Fruit fly (Drosophila melanogaster): ENCODE data around the gene RpL27A.
A peak's percentile ranks its signal among the peaks of the same experiment; 100 is the strongest.

RpL27A gene

dm6 chr2L:4416903-4417302, 41.3 kb downstream of the RpL27A start (continued):
- peak; percentile 31 for TF ChIP-seq pdm3 (GFP tag; optimal IDR thresholded peaks at IDR 0.05)
- no peak for TF ChIP-seq net (GFP tag; optimal IDR thresholded peaks at IDR 0.05)
- TF ChIP-seq CG32006 (GFP tag; optimal IDR thresholded peaks at IDR 0.05): peak; percentile 51
- TF ChIP-seq dsx (GFP tag; optimal IDR thresholded peaks at IDR 0.05; ENCODE audit: poor library complexity, severe bottlenecking): peak; percentile 55
- TF ChIP-seq acj6 (GFP tag; optimal IDR thresholded peaks at IDR 0.05): peak; percentile 31
- no peak for TF ChIP-seq Ets21C (GFP tag; optimal IDR thresholded peaks at IDR 0.05)
- peak; percentile 40 for TF ChIP-seq achi (GFP tag; optimal IDR thresholded peaks at IDR 0.05)
- TF ChIP-seq CG11294 (GFP tag; IDR thresholded peaks at IDR 0.05): no peak
- TF ChIP-seq CG10669 (GFP tag; optimal IDR thresholded peaks at IDR 0.05): peak; percentile 61
- TF ChIP-seq topi (GFP tag; optimal IDR thresholded peaks at IDR 0.05): peak; percentile 20
- peak; percentile 66 for TF ChIP-seq svp (GFP tag)
- TF ChIP-seq CG3032 (tag; optimal IDR thresholded peaks at IDR 0.05): peak; percentile 59
- peak; percentile 24 for TF ChIP-seq lz (GFP tag; optimal IDR thresholded peaks at IDR 0.05)
- 0 out of 2 replicates have a peak, but pooled peaks have one; percentile 21 for TF ChIP-seq Gug (GFP tag; IDR thresholded peaks at IDR 0.05)
- TF ChIP-seq CG6808 (GFP tag; optimal IDR thresholded peaks at IDR 0.05): peak; percentile 31
- peak; percentile 33 for TF ChIP-seq Eip75B (GFP tag; optimal IDR thresholded peaks at IDR 0.05)
- peak; percentile 24 to 60 for TF ChIP-seq ss (GFP tag; optimal IDR thresholded peaks at IDR 0.05)
- no peak for TF ChIP-seq Sox15 (GFP tag; optimal IDR thresholded peaks at IDR 0.05)
- TF ChIP-seq CG6792 (GFP tag; optimal IDR thresholded peaks at IDR 0.05): peak; percentile 20
- TF ChIP-seq fd85E (GFP tag; optimal IDR thresholded peaks at IDR 0.05): no peak
- peak; percentile 43 for TF ChIP-seq Met (GFP tag; optimal IDR thresholded peaks at IDR 0.05)
- TF ChIP-seq CG16779 (tag; optimal IDR thresholded peaks at IDR 0.05): peak; percentile 19
- TF ChIP-seq Hr38 (GFP tag; optimal IDR thresholded peaks at IDR 0.05): no peak
- peak; percentile 52 for TF ChIP-seq Ets96B (tag; optimal IDR thresholded peaks at IDR 0.05)
- TF ChIP-seq CG8632 (GFP tag; optimal IDR thresholded peaks at IDR 0.05): peak; percentile 32
- TF ChIP-seq CG8119 (GFP tag; IDR thresholded peaks at IDR 0.05): peak; percentile 41; the same call in 1 of the 3 replicates
- peak; percentile 51 for TF ChIP-seq CG15336 (GFP tag; IDR thresholded peaks at IDR 0.05)
- peak; percentile 44 for TF ChIP-seq esn (GFP tag; optimal IDR thresholded peaks at IDR 0.05)
- TF ChIP-seq CG31627 (GFP tag; optimal IDR thresholded peaks at IDR 0.05): no peak
- peak; percentile 4 for TF ChIP-seq CG6276 (GFP tag; optimal IDR thresholded peaks at IDR 0.05)
- peak; percentile 33 for TF ChIP-seq CG4318 (GFP tag; optimal IDR thresholded peaks at IDR 0.05)
- TF ChIP-seq CG1621 (tag; optimal IDR thresholded peaks at IDR 0.05): peak; percentile 26
- TF ChIP-seq CG6854 (GFP tag; optimal IDR thresholded peaks at IDR 0.05): no peak

DNA sequence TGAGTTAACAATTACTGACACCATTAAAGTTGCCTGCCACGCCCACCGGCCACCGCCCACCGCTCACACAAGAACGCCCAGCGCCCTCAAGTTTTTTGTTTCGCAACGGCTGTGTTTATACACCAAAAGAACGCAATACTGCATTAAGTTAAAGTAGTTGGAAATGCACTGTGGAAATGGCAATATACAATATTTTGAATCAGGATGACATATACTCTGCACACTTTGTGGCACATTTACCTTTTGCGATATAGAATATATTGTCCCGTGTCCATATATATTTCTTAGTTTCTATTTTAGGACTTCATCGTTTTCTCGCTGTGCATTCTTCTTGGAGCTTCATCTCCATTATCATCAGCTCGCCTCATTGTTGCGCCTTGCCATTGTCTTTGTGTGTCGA, 42.1 kb downstream of the RpL27A start:
- TF ChIP-seq dac (GFP tag; optimal IDR thresholded peaks at IDR 0.05): no peak
- peak; percentile 47 for TF ChIP-seq achi (GFP tag; optimal IDR thresholded peaks at IDR 0.05)
- TF ChIP-seq CG15336 (GFP tag; IDR thresholded peaks at IDR 0.05): peak; percentile 36; the same call in 1 of the 2 replicates
- TF ChIP-seq CG6163 (GFP tag; IDR thresholded peaks at IDR 0.05): peak; percentile 49; the same call in 1 of the 3 replicates
- TF ChIP-seq CG8632 (GFP tag; optimal IDR thresholded peaks at IDR 0.05): no peak
- TF ChIP-seq net (GFP tag; optimal IDR thresholded peaks at IDR 0.05): peak; percentile 40
- TF ChIP-seq CG6808 (GFP tag; optimal IDR thresholded peaks at IDR 0.05): peak; percentile 27
- peak; percentile 26 for TF ChIP-seq CG6792 (GFP tag; optimal IDR thresholded peaks at IDR 0.05)
- TF ChIP-seq Sox15 (GFP tag; optimal IDR thresholded peaks at IDR 0.05): peak; percentile 6
- peak; percentile 32 for TF ChIP-seq dsx (GFP tag; optimal IDR thresholded peaks at IDR 0.05; ENCODE audit: poor library complexity, severe bottlenecking)
- TF ChIP-seq pdm3 (GFP tag; optimal IDR thresholded peaks at IDR 0.05): peak; percentile 48
- TF ChIP-seq CG4318 (GFP tag; optimal IDR thresholded peaks at IDR 0.05): no peak
- peak; percentile 43 for TF ChIP-seq CG10631 (GFP tag; optimal IDR thresholded peaks at IDR 0.05)
- no peak for TF ChIP-seq vri (GFP tag; optimal IDR thresholded peaks at IDR 0.05)
- no peak for TF ChIP-seq CG8319 (GFP tag; optimal IDR thresholded peaks at IDR 0.05)
- no peak for TF ChIP-seq CG11294 (GFP tag; IDR thresholded peaks at IDR 0.05)
- TF ChIP-seq CG34406 (GFP tag; optimal IDR thresholded peaks at IDR 0.05): peak; percentile 18
- no peak for TF ChIP-seq Gug (GFP tag; IDR thresholded peaks at IDR 0.05)
- peak; percentile 47 for TF ChIP-seq Hr4 (GFP tag; optimal IDR thresholded peaks at IDR 0.05)
- TF ChIP-seq CG6276 (GFP tag; optimal IDR thresholded peaks at IDR 0.05): peak; percentile 17
- TF ChIP-seq CG6854 (GFP tag; optimal IDR thresholded peaks at IDR 0.05): no peak
- peak; percentile 26 for TF ChIP-seq topi (GFP tag; optimal IDR thresholded peaks at IDR 0.05)
- peak; percentile 32 for TF ChIP-seq cyc (GFP tag; optimal IDR thresholded peaks at IDR 0.05)
- TF ChIP-seq CG3032 (tag; optimal IDR thresholded peaks at IDR 0.05): no peak
- TF ChIP-seq Ets21C (GFP tag; optimal IDR thresholded peaks at IDR 0.05): peak; percentile 23
- peak; percentile 79 for TF ChIP-seq Eip78C (GFP tag)
- TF ChIP-seq Hr39 (GFP tag; optimal IDR thresholded peaks at IDR 0.05): peak; percentile 35
- TF ChIP-seq CG11902 (GFP tag; optimal IDR thresholded peaks at IDR 0.05): no peak
- no peak for TF ChIP-seq fd85E (GFP tag; optimal IDR thresholded peaks at IDR 0.05)
- TF ChIP-seq CG32006 (GFP tag; optimal IDR thresholded peaks at IDR 0.05): peak; percentile 50
- peak; percentile 31 for TF ChIP-seq spab (GFP tag; optimal IDR thresholded peaks at IDR 0.05)
- peak in 1 of 2 experiments; percentile 33 for TF ChIP-seq ss (GFP tag; optimal IDR thresholded peaks at IDR 0.05)
- peak; percentile 25 for TF ChIP-seq Sox102F (GFP tag; optimal IDR thresholded peaks at IDR 0.05)
- TF ChIP-seq svp (GFP tag): peak; percentile 54
- peak; percentile 13 for TF ChIP-seq Smox (GFP tag; optimal IDR thresholded peaks at IDR 0.05)

All from whole organism, prepupa.